Fruit fly (Drosophila melanogaster): ENCODE measurements around the gene Trs23.

Trs23 gene

DNA sequence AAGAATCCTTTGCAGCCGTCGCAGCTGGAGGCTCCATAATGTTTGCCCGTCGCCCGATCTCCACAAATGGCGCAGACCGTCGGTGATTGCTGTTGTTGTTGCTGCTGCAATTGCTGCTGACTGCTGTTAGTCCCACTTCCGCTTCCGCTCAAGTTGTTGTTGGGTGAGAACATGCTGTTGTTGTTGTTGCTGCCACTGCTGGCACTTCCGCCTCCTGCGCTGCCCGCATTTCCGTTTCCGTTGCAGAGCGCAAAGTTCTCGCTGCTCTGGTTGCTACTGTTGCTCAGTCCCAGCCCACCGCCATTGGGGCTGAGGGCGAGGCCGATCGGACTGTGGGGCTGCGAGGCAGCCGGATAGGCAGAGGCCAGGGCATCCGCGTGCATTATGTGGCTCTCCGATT lies 3.8 kb downstream of the Trs23 start:
- no peak for TF ChIP-seq kay (GFP tag; ENCODE audit: borderline replicate concordance)
- TF ChIP-seq Mnt (GFP tag; optimal IDR thresholded peaks at IDR 0.05) = no peak
- no peak for TF ChIP-seq CG33017 (tag; optimal IDR thresholded peaks at IDR 0.05)
- no peak for TF ChIP-seq CG14711 (tag; optimal IDR thresholded peaks at IDR 0.05)
- no peak for TF ChIP-seq CG5204 (GFP tag; optimal IDR thresholded peaks at IDR 0.05)
- no peak for TF ChIP-seq Clk (GFP tag; optimal IDR thresholded peaks at IDR 0.05)

DNA sequence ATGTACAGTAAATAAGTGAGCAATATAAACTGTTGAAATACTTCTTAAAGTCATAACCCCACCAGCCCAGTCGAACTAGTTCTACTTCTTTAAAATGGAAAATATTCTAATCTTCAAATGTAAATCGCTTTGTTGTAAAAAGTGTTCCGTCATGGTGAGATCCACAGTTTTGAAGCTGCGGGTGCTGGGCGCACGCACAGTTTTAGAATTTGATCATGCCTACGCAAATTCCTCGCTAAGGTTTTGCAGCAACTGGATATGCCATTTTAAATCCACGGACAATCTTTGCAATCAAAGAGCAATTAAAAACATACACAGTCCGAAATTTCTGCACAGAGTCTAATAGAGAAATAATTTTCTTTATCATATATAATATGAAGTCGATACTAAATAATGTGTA lies 4.4 kb downstream of the Trs23 start:
- TF ChIP-seq Mnt (GFP tag; optimal IDR thresholded peaks at IDR 0.05) (no peak), ovo (GFP tag; optimal IDR thresholded peaks at IDR 0.05) (no peak), bab1 (GFP tag; optimal IDR thresholded peaks at IDR 0.05) (no peak), cnc (optimal IDR thresholded peaks at IDR 0.05) (no peak), CG5204 (GFP tag; optimal IDR thresholded peaks at IDR 0.05) (no peak), CG1620 (GFP tag; optimal IDR thresholded peaks at IDR 0.05) (no peak), Clk (GFP tag; optimal IDR thresholded peaks at IDR 0.05) (no peak), pad (GFP tag; optimal IDR thresholded peaks at IDR 0.05) (no peak), Hr96 (GFP tag; optimal IDR thresholded peaks at IDR 0.05) (no peak), toe (GFP tag; optimal IDR thresholded peaks at IDR 0.05) (no peak), Crg-1 (GFP tag; optimal IDR thresholded peaks at IDR 0.05) (no peak), kay (GFP tag; ENCODE audit: borderline replicate concordance) (no peak), tj (GFP tag; optimal IDR thresholded peaks at IDR 0.05) (no peak), CG12768 (GFP tag; optimal IDR thresholded peaks at IDR 0.05) (no peak), cic (GFP tag; optimal IDR thresholded peaks at IDR 0.05) (no peak), CG7101 (tag; optimal IDR thresholded peaks at IDR 0.05) (no peak), CG14711 (tag; optimal IDR thresholded peaks at IDR 0.05) (no peak), CG33017 (tag; optimal IDR thresholded peaks at IDR 0.05) (no peak), CG7045 (GFP tag; optimal IDR thresholded peaks at IDR 0.05) (no peak)

DNA sequence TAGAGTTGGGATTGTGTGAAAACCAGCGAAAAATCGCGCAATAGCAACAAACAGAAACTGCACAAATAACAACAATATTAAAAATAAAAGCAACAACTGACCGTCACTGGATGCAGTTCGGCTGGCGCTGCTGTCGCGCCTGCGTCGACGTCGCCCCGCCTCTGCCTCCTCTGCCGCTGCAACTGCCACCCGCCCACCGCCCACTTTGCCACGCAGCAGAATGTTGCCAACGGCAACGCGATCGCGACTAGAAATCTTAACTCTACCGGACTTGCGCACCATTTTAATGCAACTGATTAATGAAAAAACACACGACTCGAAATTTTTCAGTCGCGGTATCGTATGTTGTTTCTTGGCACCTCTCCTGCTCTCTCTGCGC lies 4.9 kb downstream of the Trs23 start:
- TF ChIP-seq cic (GFP tag; optimal IDR thresholded peaks at IDR 0.05) = peak; percentile 45
- no peak for TF ChIP-seq Crg-1 (GFP tag; optimal IDR thresholded peaks at IDR 0.05)
- no peak for TF ChIP-seq CG14711 (tag; optimal IDR thresholded peaks at IDR 0.05)
- peak in 1 of 2 experiments; percentile 33 for TF ChIP-seq cnc (optimal IDR thresholded peaks at IDR 0.05)

DNA sequence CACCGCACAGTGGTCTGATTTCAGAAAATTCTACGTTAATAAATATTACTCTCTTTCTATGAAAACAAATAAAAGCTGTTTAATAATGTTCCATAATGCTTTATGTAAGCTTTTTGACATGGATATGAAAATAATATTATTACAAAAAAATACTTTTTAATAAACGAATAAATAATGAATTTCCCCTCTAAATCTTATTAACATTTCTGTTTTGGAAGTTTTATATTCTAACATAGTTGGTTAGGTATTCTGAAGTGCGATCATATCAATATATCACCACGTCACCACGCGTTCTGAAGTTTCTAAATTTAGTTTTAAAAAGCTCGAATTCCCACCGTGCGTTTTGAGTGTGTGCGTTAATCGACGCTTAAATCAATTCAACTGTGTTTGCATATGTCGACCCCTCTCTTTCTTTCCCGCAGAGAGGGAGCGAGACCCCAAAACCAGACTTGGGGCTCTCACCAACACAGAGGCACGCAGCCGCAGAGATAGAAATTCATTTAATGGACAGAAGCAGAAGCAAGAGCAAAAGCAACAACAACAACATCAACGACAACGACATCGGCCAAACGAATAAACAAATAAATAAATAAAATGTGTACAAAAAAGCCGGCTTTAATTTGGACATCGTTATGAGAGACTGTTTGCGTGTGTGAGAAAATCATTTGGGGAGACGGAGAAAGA lies 5.4 kb downstream of the Trs23 start:
- TF ChIP-seq Crg-1 (GFP tag; optimal IDR thresholded peaks at IDR 0.05) (no peak), tj (GFP tag; optimal IDR thresholded peaks at IDR 0.05) (peak; percentile 69), CG7045 (GFP tag; optimal IDR thresholded peaks at IDR 0.05) (peak; percentile 84), CG7101 (tag; optimal IDR thresholded peaks at IDR 0.05) (peak; percentile 87), Clk (GFP tag; optimal IDR thresholded peaks at IDR 0.05) (peak; percentile 37), Mnt (GFP tag; optimal IDR thresholded peaks at IDR 0.05) (peak; percentile 52), CG33017 (tag; optimal IDR thresholded peaks at IDR 0.05) (peak; percentile 84), CG14711 (tag; optimal IDR thresholded peaks at IDR 0.05) (peak; percentile 68), cic (GFP tag; optimal IDR thresholded peaks at IDR 0.05) (no peak), toe (GFP tag; optimal IDR thresholded peaks at IDR 0.05) (peak; percentile 54), CG12768 (GFP tag; optimal IDR thresholded peaks at IDR 0.05) (peak; percentile 60), CG1620 (GFP tag; optimal IDR thresholded peaks at IDR 0.05) (peak; percentile 53), bab1 (GFP tag; optimal IDR thresholded peaks at IDR 0.05) (peak; percentile 83), CG5204 (GFP tag; optimal IDR thresholded peaks at IDR 0.05) (no peak), CG11617 (GFP tag; optimal IDR thresholded peaks at IDR 0.05) (peak; percentile 88), ovo (GFP tag; optimal IDR thresholded peaks at IDR 0.05) (peak; percentile 45), kay (GFP tag; ENCODE audit: borderline replicate concordance) (peak; percentile 98), pad (GFP tag; optimal IDR thresholded peaks at IDR 0.05) (peak; percentile 72), Hr96 (GFP tag; optimal IDR thresholded peaks at IDR 0.05) (peak; percentile 39), cnc (optimal IDR thresholded peaks at IDR 0.05) (no peak)

DNA sequence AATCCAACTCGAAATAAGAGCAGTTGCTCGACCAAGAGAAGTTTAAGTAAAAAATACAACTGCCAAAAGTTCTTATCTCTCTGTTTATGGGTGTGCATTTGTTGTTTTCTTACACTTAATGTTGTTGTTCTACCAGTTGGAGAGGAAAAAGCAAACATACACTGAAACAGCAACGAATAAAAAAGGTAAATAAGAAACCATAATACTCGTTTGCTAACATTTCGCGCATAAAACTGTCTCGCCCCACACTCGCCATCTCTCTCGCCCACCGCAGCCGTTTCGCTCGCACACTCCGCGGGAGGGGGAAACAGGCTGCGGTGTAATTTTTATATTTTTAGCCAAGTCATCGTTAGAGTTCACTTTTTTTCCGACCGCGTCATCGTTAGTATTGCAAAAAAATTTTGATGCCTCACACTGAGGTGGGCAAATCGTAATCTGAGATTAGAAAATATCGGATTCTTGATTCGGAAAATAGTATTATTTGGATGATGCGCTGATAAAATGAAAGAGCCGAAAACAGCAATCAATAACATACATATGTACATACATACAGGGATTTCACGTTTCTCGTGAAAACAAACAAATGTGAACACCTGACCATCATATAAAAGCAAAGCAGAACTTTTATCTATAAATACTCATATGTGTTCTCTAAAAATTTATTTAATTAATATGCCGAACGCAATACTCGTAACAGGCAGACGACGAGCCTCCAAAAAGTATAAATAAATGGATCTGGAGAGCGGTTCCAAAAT lies 6.6 kb downstream of the Trs23 start:
- TF ChIP-seq CG12768 (GFP tag; optimal IDR thresholded peaks at IDR 0.05) (peak; percentile 28), Crg-1 (GFP tag; optimal IDR thresholded peaks at IDR 0.05) (peak; percentile 57), CG33017 (tag; optimal IDR thresholded peaks at IDR 0.05) (no peak), tj (GFP tag; optimal IDR thresholded peaks at IDR 0.05) (peak; percentile 88), cnc (optimal IDR thresholded peaks at IDR 0.05) (peak; percentile 98 to 99), CG11617 (GFP tag; optimal IDR thresholded peaks at IDR 0.05) (no peak), CG7045 (GFP tag; optimal IDR thresholded peaks at IDR 0.05) (peak; percentile 27), ovo (GFP tag; optimal IDR thresholded peaks at IDR 0.05) (no peak), CG5204 (GFP tag; optimal IDR thresholded peaks at IDR 0.05) (no peak), pad (GFP tag; optimal IDR thresholded peaks at IDR 0.05) (peak; percentile 52), Mnt (GFP tag; optimal IDR thresholded peaks at IDR 0.05) (peak; percentile 16), kay (GFP tag; ENCODE audit: borderline replicate concordance) (peak; percentile 93), toe (GFP tag; optimal IDR thresholded peaks at IDR 0.05) (no peak), cic (GFP tag; optimal IDR thresholded peaks at IDR 0.05) (peak; percentile 63), CG7101 (tag; optimal IDR thresholded peaks at IDR 0.05) (peak; percentile 15)

DNA sequence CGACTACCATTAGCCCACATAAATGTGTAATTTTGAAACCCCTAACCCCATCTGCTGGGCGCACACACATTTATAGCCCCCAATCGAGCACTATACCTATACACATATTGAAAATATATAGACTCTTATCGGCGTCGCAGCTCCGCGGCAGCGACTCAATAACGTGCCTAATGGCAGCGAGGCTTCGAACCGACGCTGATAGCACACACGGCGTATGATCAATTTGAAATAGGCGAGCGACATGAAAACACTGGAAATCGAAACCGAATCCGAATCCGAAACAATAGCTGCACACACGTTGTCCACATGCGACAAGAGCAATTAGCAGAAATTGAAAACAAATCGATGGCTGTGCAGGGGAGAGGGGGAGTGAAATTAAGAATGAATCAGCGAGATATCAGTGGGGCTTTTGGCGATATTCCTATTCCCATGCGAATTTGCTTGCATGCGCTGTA lies 8.2 kb downstream of the Trs23 start:
- TF ChIP-seq pad (GFP tag; optimal IDR thresholded peaks at IDR 0.05) (no peak), CG33017 (tag; optimal IDR thresholded peaks at IDR 0.05) (peak; percentile 17), Mnt (GFP tag; optimal IDR thresholded peaks at IDR 0.05) (peak; percentile 87), kay (GFP tag; ENCODE audit: borderline replicate concordance) (peak; percentile 95), CG7045 (GFP tag; optimal IDR thresholded peaks at IDR 0.05) (no peak), cic (GFP tag; optimal IDR thresholded peaks at IDR 0.05) (peak; percentile 89), Clk (GFP tag; optimal IDR thresholded peaks at IDR 0.05) (peak; percentile 18), CG11617 (GFP tag; optimal IDR thresholded peaks at IDR 0.05) (no peak), CG5204 (GFP tag; optimal IDR thresholded peaks at IDR 0.05) (no peak), CG1620 (GFP tag; optimal IDR thresholded peaks at IDR 0.05) (no peak), cnc (optimal IDR thresholded peaks at IDR 0.05) (peak in 1 of 2 experiments; percentile 18), CG7101 (tag; optimal IDR thresholded peaks at IDR 0.05) (peak; percentile 37), tj (GFP tag; optimal IDR thresholded peaks at IDR 0.05) (peak; percentile 93), ovo (GFP tag; optimal IDR thresholded peaks at IDR 0.05) (no peak), bab1 (GFP tag; optimal IDR thresholded peaks at IDR 0.05) (peak; percentile 46), CG14711 (tag; optimal IDR thresholded peaks at IDR 0.05) (peak; percentile 29), CG12768 (GFP tag; optimal IDR thresholded peaks at IDR 0.05) (peak; percentile 45), Crg-1 (GFP tag; optimal IDR thresholded peaks at IDR 0.05) (no peak), toe (GFP tag; optimal IDR thresholded peaks at IDR 0.05) (no peak), Hr96 (GFP tag; optimal IDR thresholded peaks at IDR 0.05) (peak; percentile 10)
